Worm (Caenorhabditis elegans) whole organism, L4 larva: ENCODE data around the gene F54F7.6.

ENCODE experiments used
- F10B5.3 ChIP-seq: sonication (generic microtip); optimal IDR thresholded peaks from 2 replicates; lab custom pipeline; 2016; ENCODE audit warnings: mild to moderate bottlenecking, missing genetic modification characterization, missing compliant biosample characterization
- F44E2.7 ChIP-seq: fragments of 200-800 bp; sonication (Bioruptor generic); IDR thresholded peaks from 2 replicates; pipeline ENCODE4 v2.1.2; 2022; ENCODE audit warnings: missing genetic modification characterization, missing compliant biosample characterization
- R02D3.7 ChIP-seq: fragments of 150-350 bp; sonication (generic microtip); optimal IDR thresholded peaks from 3 replicates; lab custom pipeline; 2014; ENCODE audit warnings: missing biosample characterization, missing genetic modification characterization
- T26A8.4 ChIP-seq: fragments of 200-800 bp; sonication (Bioruptor generic); IDR thresholded peaks from 2 replicates; pipeline ENCODE4 v1.3.6; 2022; ENCODE audit warnings: missing genetic modification characterization, missing compliant biosample characterization
- Y5F2A.4 ChIP-seq: fragments of 200-800 bp; sonication (Bioruptor generic); optimal IDR thresholded peaks from 2 replicates; lab custom pipeline; 2018; ENCODE audit warnings: mild to moderate bottlenecking, missing genetic modification characterization, missing compliant biosample characterization
- Y75B8A.6 ChIP-seq: fragments of 200-800 bp; sonication (Bioruptor generic); IDR thresholded peaks from 2 replicates; pipeline ENCODE4 v1.3.6; 2022; ENCODE audit warnings: missing genetic modification reagents, missing genetic modification characterization, missing compliant biosample characterization
- ZK546.5 ChIP-seq, 2 experiments: sonication (generic microtip); optimal IDR thresholded peaks; 2 replicates each; lab custom pipeline; 2017; ENCODE audit warnings: missing biosample characterization in 2 of 2, missing genetic modification characterization in 2 of 2
- aha-1 ChIP-seq: fragments of 150-350 bp; peaks from one replicate; lab custom pipeline; 2014; ENCODE audit warnings: missing biosample characterization, missing genetic modification characterization
- ama-1 ChIP-seq: fragments of 150-350 bp; optimal IDR thresholded peaks from 2 replicates; lab custom pipeline; 2014; ENCODE audit warnings: inconsistent platforms, mixed read lengths
- cey-2 ChIP-seq: sonication (generic microtip); optimal IDR thresholded peaks from 3 replicates; lab custom pipeline; 2017; ENCODE audit warnings: missing genetic modification characterization, mild to moderate bottlenecking, missing compliant biosample characterization, antibody characterized with exemption, borderline replicate concordance; ENCODE audit not compliant: insufficient read depth
- daf-16 ChIP-seq, 3 experiments: sonication (generic microtip); optimal IDR thresholded peaks; 2 replicates each; lab custom pipeline; 2016 to 2017; ENCODE audit warnings: missing genetic modification characterization in 3 of 3, missing genetic modification reagents in 3 of 3, mild to moderate bottlenecking in 2 of 3, missing compliant biosample characterization in 2 of 3, missing biosample characterization in 1 of 3, moderate library complexity in 1 of 3
- dpl-1 ChIP-seq: fragments of 150-350 bp; optimal IDR thresholded peaks from 2 replicates; lab custom pipeline; 2014; ENCODE audit warnings: missing biosample characterization, missing genetic modification reagents, missing genetic modification characterization
- egl-27 ChIP-seq: sonication (generic microtip); optimal IDR thresholded peaks from 3 replicates; lab custom pipeline; 2017; ENCODE audit warnings: missing biosample characterization, missing genetic modification reagents, missing genetic modification characterization
- egl-43 ChIP-seq: fragments of 200-800 bp; sonication (Bioruptor generic); IDR thresholded peaks from 2 replicates; pipeline ENCODE4 v1.3.6; 2022; ENCODE audit warnings: missing genetic modification reagents, missing genetic modification characterization, missing compliant biosample characterization
- fkh-10 ChIP-seq: fragments of 150-350 bp; optimal IDR thresholded peaks from 2 replicates; lab custom pipeline; 2014; ENCODE audit warnings: missing biosample characterization, missing genetic modification reagents, missing genetic modification characterization
- lin-13 ChIP-seq: fragments of 150-350 bp; optimal IDR thresholded peaks from 2 replicates; lab custom pipeline; 2014; ENCODE audit warnings: missing biosample characterization, missing genetic modification reagents, missing genetic modification characterization
- lin-38 ChIP-seq: fragments of 200-800 bp; sonication (Bioruptor generic); IDR thresholded peaks from 2 replicates; pipeline ENCODE4 v1.3.6; 2022; ENCODE audit warnings: missing genetic modification reagents, missing genetic modification characterization, missing compliant biosample characterization
- lir-3 ChIP-seq: sonication (generic microtip); optimal IDR thresholded peaks from 2 replicates; lab custom pipeline; 2016; ENCODE audit warnings: mild to moderate bottlenecking, missing genetic modification characterization, missing compliant biosample characterization
- madf-5 ChIP-seq, 2 experiments: fragments of 200-800 bp; sonication (Bioruptor generic); IDR thresholded peaks; 2 replicates each; pipeline ENCODE4 v1.3.6; 2022; ENCODE audit warnings: missing compliant biosample characterization in 2 of 2, missing genetic modification characterization in 2 of 2
- mxl-2 ChIP-seq: fragments of 200-800 bp; sonication (Bioruptor generic); conservative IDR thresholded peaks from 2 replicates; pipeline ENCODE4 v1.3.6; 2022; ENCODE audit warnings: missing genetic modification reagents, missing genetic modification characterization, missing compliant biosample characterization
- nhr-102 ChIP-seq: sonication (generic microtip); optimal IDR thresholded peaks from 2 replicates; lab custom pipeline; 2016; ENCODE audit warnings: mild to moderate bottlenecking, missing genetic modification characterization, moderate library complexity, missing compliant biosample characterization
- nhr-11 ChIP-seq: fragments of 150-350 bp; optimal IDR thresholded peaks from 2 replicates; lab custom pipeline; 2014; ENCODE audit warnings: missing biosample characterization, missing genetic modification characterization
- nhr-41 ChIP-seq: fragments of 200-800 bp; sonication (Bioruptor generic); IDR thresholded peaks from 2 replicates; pipeline ENCODE4 v1.3.6; 2022; ENCODE audit warnings: missing genetic modification reagents, missing genetic modification characterization, missing compliant biosample characterization
- nhr-42 ChIP-seq: fragments of 200-800 bp; sonication (Bioruptor generic); IDR thresholded peaks from 2 replicates; pipeline ENCODE4 v1.3.6; 2022; ENCODE audit warnings: missing genetic modification characterization, missing compliant biosample characterization
- nhr-77 ChIP-seq: fragments of 150-350 bp; optimal IDR thresholded peaks from 2 replicates; lab custom pipeline; 2014; ENCODE audit warnings: missing biosample characterization, missing genetic modification characterization
- pha-4 ChIP-seq, 2 experiments: fragments of 150-350 bp in 1 of 2; fragments of 200-800 bp in 1 of 2; sonication (Bioruptor generic) in 1 of 2; IDR thresholded peaks in 1 of 2; optimal IDR thresholded peaks in 1 of 2; 2 replicates each; pipeline versions ENCODE4 v1.3.6 to Lab custom; 2014 to 2022; ENCODE audit warnings: missing genetic modification characterization in 2 of 2, missing genetic modification reagents in 2 of 2, missing biosample characterization in 1 of 2, missing compliant biosample characterization in 1 of 2
- php-3 ChIP-seq: fragments of 200-800 bp; sonication (Bioruptor generic); IDR thresholded peaks from 2 replicates; pipeline ENCODE4 v1.3.6; 2022; ENCODE audit warnings: missing genetic modification reagents, missing genetic modification characterization, missing compliant biosample characterization
- rbr-2 ChIP-seq: sonication (generic microtip); optimal IDR thresholded peaks from 2 replicates; lab custom pipeline; 2016; ENCODE audit warnings: missing genotype, missing genetic modification characterization, missing compliant biosample characterization
- saeg-2 ChIP-seq: fragments of 200-800 bp; sonication (Bioruptor generic); IDR thresholded peaks from 2 replicates; pipeline ENCODE4 v1.3.6; 2022; ENCODE audit warnings: missing genetic modification reagents, missing genetic modification characterization, missing compliant biosample characterization
- sdz-12 ChIP-seq: fragments of 200-800 bp; sonication (Bioruptor generic); optimal IDR thresholded peaks from 2 replicates; lab custom pipeline; 2018; ENCODE audit warnings: mild to moderate bottlenecking, missing genetic modification characterization, missing compliant biosample characterization
- set-16 ChIP-seq: fragments of 200-800 bp; sonication (Bioruptor generic); IDR thresholded peaks from 2 replicates; pipeline ENCODE4 v1.3.6; 2022; ENCODE audit warnings: missing genetic modification reagents, missing genetic modification characterization, missing compliant biosample characterization
- skn-1 ChIP-seq: fragments of 150-350 bp; optimal IDR thresholded peaks from 2 replicates; lab custom pipeline; 2014; ENCODE audit warnings: missing biosample characterization, missing genetic modification characterization
- snpc-1.2 ChIP-seq: fragments of 200-800 bp; sonication (Bioruptor generic); IDR thresholded peaks from 2 replicates; pipeline ENCODE4 v1.3.6; 2022; ENCODE audit warnings: missing genetic modification reagents, missing genetic modification characterization, missing compliant biosample characterization
- unc-62 ChIP-seq, 3 experiments: fragments of 150-350 bp in 1 of 3; sonication (generic microtip); optimal IDR thresholded peaks in 2 of 3; peaks in 1 of 3; 1 replicate in 1 of 3; 2 replicates in 2 of 3; lab custom pipeline; 2014 to 2017; ENCODE audit warnings: missing biosample characterization in 3 of 3, missing genetic modification characterization in 3 of 3, missing genetic modification reagents in 3 of 3, missing genotype in 1 of 3

Gene F54F7.6

DNA sequence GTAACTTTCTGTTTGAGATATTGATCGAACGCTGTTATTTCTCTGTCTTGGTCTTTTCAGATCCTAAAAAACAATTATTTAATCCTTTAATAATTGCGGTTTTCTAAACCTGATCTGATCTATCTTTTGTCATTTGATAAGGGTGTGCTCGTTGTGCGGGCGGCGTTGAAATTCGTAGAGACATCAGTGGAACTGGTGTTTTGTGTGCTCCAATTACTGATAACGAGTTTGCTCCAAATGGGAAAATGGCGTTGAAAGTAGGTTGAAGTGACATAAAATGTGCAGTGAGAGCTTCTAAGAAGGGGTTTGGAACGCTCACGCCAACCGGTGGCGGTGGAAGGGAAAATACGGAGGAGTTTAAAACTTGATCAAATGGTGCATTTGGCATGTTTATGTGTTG lies 10.8 kb upstream of the F54F7.6 start (continued):
- TF ChIP-seq mxl-2 (GFP tag; lab: Robert Waterston, UW) (no peak), snpc-1.2 (GFP tag; lab: Robert Waterston, UW) (no peak)
- TF ChIP-seq, all 104 proteins: peak for 5

- TF ChIP-seq F10B5.3 (tag; lab: Kevin White, UChicago) (no peak), nhr-11 (tag; lab: Kevin White, UChicago) (no peak), daf-16 (GFP tag; optimal IDR thresholded peaks at IDR 0.05; lab: Kevin White, UChicago) (no peak), daf-16 (tag; optimal IDR thresholded peaks at IDR 0.05; lab: Kevin White, UChicago) (no peak), madf-5 (GFP tag; IDR thresholded peaks at IDR 0.05; lab: Robert Waterston, UW) (no peak), nhr-77 (no peak), R02D3.7 (tag; lab: Kevin White, UChicago) (no peak), ZK546.5 (tag; optimal IDR thresholded peaks at IDR 0.05; lab: Kevin White, UChicago) (no peak), Y75B8A.6 (no peak), nhr-102 (tag; lab: Kevin White, UChicago) (no peak), nhr-42 (GFP tag; lab: Robert Waterston, UW) (no peak), fkh-10 (GFP tag; lab: Kevin White, UChicago) (no peak), saeg-2 (GFP tag; lab: Robert Waterston, UW) (no peak), Y5F2A.4 (no peak), php-3 (GFP tag; lab: Robert Waterston, UW) (no peak)
Observed at ce11 chrX:11854903-11855302, 10.3 kb upstream of the F54F7.6 start, which contains the start of gene F54F7.8. Gene F54F7.8 (minus strand): TSS chrX:11855003.

ce11 chrX:11856214-11856613 lies 9.0 kb upstream of the F54F7.6 start:
- TF ChIP-seq unc-62 (GFP tag; optimal IDR thresholded peaks at IDR 0.05 in 1 of 2; lab: Kevin White, UChicago), result peak in 1 of 2 experiments; percentile 90
- no peak for TF ChIP-seq unc-62 (tag; optimal IDR thresholded peaks at IDR 0.05; lab: Kevin White, UChicago)
- no peak for TF ChIP-seq dpl-1

DNA sequence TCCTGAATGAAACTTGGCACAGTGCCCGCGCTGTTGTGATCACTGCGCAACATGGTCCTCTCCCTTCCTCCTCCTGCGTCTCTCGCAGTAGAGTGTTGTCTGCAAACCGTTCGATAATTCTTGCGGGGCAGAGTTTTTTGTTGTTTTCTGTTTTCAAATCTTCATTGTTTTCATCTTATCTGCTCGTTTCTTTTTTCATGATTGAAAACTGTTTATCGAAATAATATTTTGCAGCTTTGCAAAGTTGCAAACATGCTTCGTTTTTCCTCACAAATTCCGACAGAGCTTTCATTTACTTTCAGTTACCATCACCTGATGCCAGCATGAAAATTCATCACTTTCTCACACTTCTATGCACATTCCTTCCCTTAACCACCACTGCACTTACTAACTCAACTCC lies 8.0 kb upstream of the F54F7.6 start, which contains the start of gene mes-1:
Gene mes-1 (plus strand): TSS at position 301 of the 400 bp plus-strand sequence.
- TF ChIP-seq ZK546.5 (tag; optimal IDR thresholded peaks at IDR 0.05; lab: Kevin White, UChicago) (no peak), pha-4 (GFP tag; IDR thresholded peaks at IDR 0.05; lab: Robert Waterston, UW) (no peak), pha-4 (tag; optimal IDR thresholded peaks at IDR 0.05; lab: Kevin White, UChicago) (no peak), aha-1 (tag; lab: Kevin White, UChicago) (no peak), set-16 (GFP tag; lab: Robert Waterston, UW) (no peak), lin-38 (GFP tag; lab: Robert Waterston, UW) (no peak), rbr-2 (tag; lab: Kevin White, UChicago) (no peak), sdz-12 (GFP tag; lab: Kevin White, UChicago) (no peak), nhr-41 (no peak), egl-43 (GFP tag; lab: Robert Waterston, UW) (no peak), T26A8.4 (no peak), skn-1 (tag; lab: Kevin White, UChicago) (no peak), madf-5 (GFP tag; IDR thresholded peaks at IDR 0.05; lab: Robert Waterston, UW) (no peak), ama-1 (lab: Kevin White, UChicago) (no peak), cey-2 (no peak), lin-13 (no peak), F44E2.7 (GFP tag; lab: Robert Waterston, UW) (no peak), nhr-102 (tag; lab: Kevin White, UChicago) (no peak), lir-3 (tag; lab: Kevin White, UChicago) (no peak), egl-27 (tag; lab: Kevin White, UChicago) (no peak)
